Worm (Caenorhabditis elegans) whole organism, late embryonic: ENCODE data around the gene acd-3.

Experiments used
- C08G9.2 ChIP-seq: sonication (generic microtip); optimal IDR thresholded peaks from 2 replicates; lab custom pipeline; 2016; ENCODE audit warnings: mild to moderate bottlenecking, missing genetic modification characterization, moderate library complexity, missing compliant biosample characterization
- ama-1 ChIP-seq: fragments of 150-350 bp; optimal IDR thresholded peaks from 2 replicates; lab custom pipeline; 2014
- ceh-9 ChIP-seq: sonication (generic microtip); optimal IDR thresholded peaks from 2 replicates; lab custom pipeline; 2016; ENCODE audit warnings: mild to moderate bottlenecking, missing genetic modification characterization, inconsistent platforms, missing compliant biosample characterization
- dve-1 ChIP-seq: sonication (generic microtip); optimal IDR thresholded peaks from 2 replicates; lab custom pipeline; 2017; ENCODE audit warnings: antibody characterized with exemption, mild to moderate bottlenecking, missing genetic modification characterization, missing compliant biosample characterization
- elt-4 ChIP-seq: sonication (generic microtip); optimal IDR thresholded peaks from 2 replicates; lab custom pipeline; 2016; ENCODE audit warnings: missing genetic modification characterization, missing compliant biosample characterization
- fax-1 ChIP-seq: sonication (generic microtip); optimal IDR thresholded peaks from 2 replicates; lab custom pipeline; 2016; ENCODE audit warnings: missing genotype, missing genetic modification characterization, missing compliant biosample characterization
- pag-3 ChIP-seq: sonication (generic microtip); optimal IDR thresholded peaks from 2 replicates; lab custom pipeline; 2016; ENCODE audit warnings: missing compliant biosample characterization, missing genetic modification characterization, borderline replicate concordance
- pha-4 ChIP-seq: fragments of 150-350 bp; optimal IDR thresholded peaks from 2 replicates; lab custom pipeline; 2018; ENCODE audit warnings: missing biosample characterization, missing genetic modification reagents, missing genetic modification characterization
- pros-1 ChIP-seq: fragments of 150-350 bp; optimal IDR thresholded peaks from 2 replicates; lab custom pipeline; 2014; ENCODE audit warnings: missing biosample characterization, missing genetic modification reagents, missing genetic modification characterization
- zip-5 ChIP-seq: sonication (generic microtip); optimal IDR thresholded peaks from 2 replicates; lab custom pipeline; 2016; ENCODE audit warnings: missing genetic modification characterization, missing compliant biosample characterization

DNA sequence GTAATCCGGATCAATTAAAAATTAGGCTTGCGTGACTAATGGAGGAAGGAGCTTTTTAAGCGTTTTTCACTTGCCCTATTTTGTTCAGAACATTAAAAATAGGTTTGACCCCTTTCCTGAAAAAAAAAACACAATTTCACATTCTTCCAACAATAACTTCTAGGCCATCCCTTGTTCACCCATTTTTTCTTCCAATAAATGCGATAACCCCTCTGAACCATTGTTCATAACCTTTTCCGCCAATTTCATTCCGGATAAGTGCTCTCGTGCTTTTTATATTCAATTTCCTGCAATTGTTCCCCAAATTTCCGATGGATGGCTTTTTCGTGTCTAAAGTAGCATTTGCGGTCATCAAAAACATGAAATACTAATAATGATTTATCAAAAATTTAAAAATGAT, 33.7 kb upstream of the acd-3 start:
- TF ChIP-seq pha-4 (tag; lab: Kevin White, UChicago) (no peak), C08G9.2 (tag; lab: Kevin White, UChicago) (no peak), dve-1 (tag; lab: Kevin White, UChicago) (no peak), ceh-9 (no peak), elt-4 (tag; lab: Kevin White, UChicago) (no peak), zip-5 (tag; lab: Kevin White, UChicago) (no peak), ama-1 (lab: Kevin White, UChicago) (no peak), pros-1 (tag; lab: Kevin White, UChicago) (no peak), pag-3 (tag; lab: Kevin White, UChicago) (no peak), fax-1 (tag; lab: Kevin White, UChicago) (no peak)
